Fruit fly (Drosophila melanogaster): ENCODE measurements around the gene bel.

Gene bel

dm6 chr3R:8669029-8669707 lies 8.6 kb upstream of the bel start (continued):
- TF ChIP-seq Tbp (GFP tag; optimal IDR thresholded peaks at IDR 0.05): no peak
- TF ChIP-seq oc (tag; optimal IDR thresholded peaks at IDR 0.05): peak; percentile 98
- 0 out of 2 replicates have a peak, but pooled peaks have one; percentile 61 for TF ChIP-seq CkIIα-i1 (GFP tag; IDR thresholded peaks at IDR 0.05)
- TF ChIP-seq CG8281 (tag; optimal IDR thresholded peaks at IDR 0.05): peak; percentile 87
- peak; percentile 98 for TF ChIP-seq CG17328 (GFP tag; IDR thresholded peaks at IDR 0.05)
- peak; percentile 75 for TF ChIP-seq bbx (GFP tag; IDR thresholded peaks at IDR 0.05; ENCODE audit: partially characterized antibody)
- TF ChIP-seq CG9817 (tag; optimal IDR thresholded peaks at IDR 0.05): peak; percentile 94
- peak; percentile 69; the same call in 1 of the 3 replicates for TF ChIP-seq CG34224 (GFP tag; IDR thresholded peaks at IDR 0.05; ENCODE audit: partially characterized antibody)
- TF ChIP-seq CG11456 (GFP tag; IDR thresholded peaks at IDR 0.05): peak; percentile 94
- TF ChIP-seq Bteb2 (GFP tag; optimal IDR thresholded peaks at IDR 0.05): peak; percentile 97
- TF ChIP-seq CG1024 (GFP tag; IDR thresholded peaks at IDR 0.05): peak; percentile 93
- peak; percentile 97 for TF ChIP-seq CG7786 (GFP tag; optimal IDR thresholded peaks at IDR 0.05)
- peak; percentile 86 for TF ChIP-seq CG3065 (GFP tag; optimal IDR thresholded peaks at IDR 0.05)
- peak; percentile 98 for TF ChIP-seq mam (GFP tag; optimal IDR thresholded peaks at IDR 0.05)
- TF ChIP-seq CG10267 (tag; optimal IDR thresholded peaks at IDR 0.05): peak; percentile 97
- peak; percentile 95 for TF ChIP-seq CG3407 (GFP tag; optimal IDR thresholded peaks at IDR 0.05)
- peak; percentile 93 for TF ChIP-seq CG3726 (GFP tag; IDR thresholded peaks at IDR 0.05)
- TF ChIP-seq CG8924 (tag; optimal IDR thresholded peaks at IDR 0.05): peak; percentile 99
- TF ChIP-seq Ets65A (GFP tag): peak; percentile 99
- peak; percentile 94 for TF ChIP-seq Lhr (GFP tag; optimal IDR thresholded peaks at IDR 0.05)
- peak; percentile 96 for TF ChIP-seq ERR (GFP tag; optimal IDR thresholded peaks at IDR 0.05)
- peak; percentile 96 for TF ChIP-seq ase (GFP tag; IDR thresholded peaks at IDR 0.05)
- peak; percentile 97 to 98 for TF ChIP-seq Hr51 (GFP tag; optimal IDR thresholded peaks at IDR 0.05)
- TF ChIP-seq CG1647 (GFP tag; optimal IDR thresholded peaks at IDR 0.05): peak; percentile 97
- TF ChIP-seq CG9932 (GFP tag; IDR thresholded peaks at IDR 0.05): peak; percentile 94
- TF ChIP-seq zfh1 (GFP tag; IDR thresholded peaks at IDR 0.05): peak; percentile 98
- TF ChIP-seq CG6791 (GFP tag; IDR thresholded peaks at IDR 0.05; ENCODE audit: partially characterized antibody): peak; percentile 92
- TF ChIP-seq da (GFP tag; optimal IDR thresholded peaks at IDR 0.05): peak; percentile 90
- peak; percentile 89 for TF ChIP-seq CG6654 (GFP tag; optimal IDR thresholded peaks at IDR 0.05)
- peak; percentile 86 for TF ChIP-seq abd-A (tag; optimal IDR thresholded peaks at IDR 0.05)
- TF ChIP-seq NfI (GFP tag; optimal IDR thresholded peaks at IDR 0.05): peak; percentile 97
- TF ChIP-seq sim (GFP tag; IDR thresholded peaks at IDR 0.05): peak; percentile 96
- peak; percentile 95 for TF ChIP-seq CG8089 (GFP tag; optimal IDR thresholded peaks at IDR 0.05)
- peak; percentile 99 for TF ChIP-seq CG12219 (GFP tag; optimal IDR thresholded peaks at IDR 0.05)
- peak; percentile 95 for TF ChIP-seq btn (GFP tag; optimal IDR thresholded peaks at IDR 0.05)
- peak; percentile 99 for TF ChIP-seq CG6813 (GFP tag; optimal IDR thresholded peaks at IDR 0.05)
- peak; percentile 74 for TF ChIP-seq Sry-β (GFP tag; optimal IDR thresholded peaks at IDR 0.05)
- peak; percentile 78 to 85 for TF ChIP-seq Trl (optimal IDR thresholded peaks at IDR 0.05)
- TF ChIP-seq Trl (GFP tag; optimal IDR thresholded peaks at IDR 0.05): peak; percentile 98
- peak; percentile 99 for TF ChIP-seq HmgZ (tag; optimal IDR thresholded peaks at IDR 0.05)
- peak; percentile 98 for TF ChIP-seq CG13894 (tag; optimal IDR thresholded peaks at IDR 0.05)
- TF ChIP-seq CG16863 (GFP tag; optimal IDR thresholded peaks at IDR 0.05): peak; percentile 98
- peak; percentile 61 for TF ChIP-seq Scr (GFP tag; IDR thresholded peaks at IDR 0.05; ENCODE audit: partially characterized antibody)
- no peak; the same call in none of the 2 replicates for TF ChIP-seq tna (GFP tag; IDR thresholded peaks at IDR 0.05; ENCODE audit: partially characterized antibody)
- TF ChIP-seq CG31388 (GFP tag; optimal IDR thresholded peaks at IDR 0.05): peak; percentile 94
- peak; percentile 91 for TF ChIP-seq twi (tag; optimal IDR thresholded peaks at IDR 0.05)
- peak; percentile 95 for TF ChIP-seq her (GFP tag; optimal IDR thresholded peaks at IDR 0.05)
- TF ChIP-seq pnt (GFP tag; optimal IDR thresholded peaks at IDR 0.05): peak; percentile 95
- TF ChIP-seq Meics (GFP tag; optimal IDR thresholded peaks at IDR 0.05): peak; percentile 98
